5 fruit fly cellular contexts compared by ENCODE assay signal in genomic region chrX:16811213-16811749, dm6.
TF ChIP-seq lines count a peak whose summit lies in the region.

TSS of gene CG4829 (plus strand) at chrX:16811699.

- peak; percentile 51 for TF ChIP-seq CTCF in whole organism, embryonic (GFP tag; optimal IDR thresholded peaks at IDR 0.05; lab: Kevin White, UChicago)

TF ChIP-seq in whole organism, adult, 20 proteins besides CTCF, POLR2A, EP300 and RAD21:
- TF ChIP-seq CG7101 (tag; optimal IDR thresholded peaks at IDR 0.05; lab: Kevin White, UChicago): peak; percentile 14
- TF ChIP-seq CG7045 (GFP tag; optimal IDR thresholded peaks at IDR 0.05; lab: Kevin White, UChicago): no peak

TF ChIP-seq in whole organism, embryonic, 481 proteins besides CTCF, POLR2A, EP300 and RAD21 (continues in another document):
- TF ChIP-seq MESR4 (GFP tag; optimal IDR thresholded peaks at IDR 0.05; lab: Kevin White, UChicago): peak; percentile 10
- TF ChIP-seq CG5180 (GFP tag; optimal IDR thresholded peaks at IDR 0.05; lab: Kevin White, UChicago): peak; percentile 78
- TF ChIP-seq CG2199 (GFP tag; IDR thresholded peaks at IDR 0.05; lab: Robert Waterston, UW): peak; percentile 84
- peak; percentile 85 for TF ChIP-seq CG30403 (GFP tag; optimal IDR thresholded peaks at IDR 0.05; lab: Kevin White, UChicago)
- peak; percentile 85 for TF ChIP-seq caup (GFP tag; optimal IDR thresholded peaks at IDR 0.05; lab: Kevin White, UChicago; ENCODE audit: severe bottlenecking)
- TF ChIP-seq CG34224 (GFP tag; IDR thresholded peaks at IDR 0.05; lab: Robert Waterston, UW; ENCODE audit: partially characterized antibody): no peak
- peak; percentile 65 for TF ChIP-seq Bdp1 (GFP tag; optimal IDR thresholded peaks at IDR 0.05; lab: Kevin White, UChicago)
- TF ChIP-seq zen (tag; optimal IDR thresholded peaks at IDR 0.05; lab: Kevin White, UChicago): peak; percentile 79
- peak; percentile 92 for TF ChIP-seq kah (GFP tag; optimal IDR thresholded peaks at IDR 0.05; lab: Kevin White, UChicago)
- TF ChIP-seq Hr39 (optimal IDR thresholded peaks at IDR 0.05; lab: Kevin White, UChicago): no peak
- TF ChIP-seq CG34422 (GFP tag; IDR thresholded peaks at IDR 0.05; lab: Robert Waterston, UW): peak; percentile 90
- peak; percentile 91 for TF ChIP-seq gem (tag; optimal IDR thresholded peaks at IDR 0.05; lab: Kevin White, UChicago)
- peak; percentile 72; the same call in 1 of the 2 replicates for TF ChIP-seq NFAT (GFP tag; IDR thresholded peaks at IDR 0.05; lab: Robert Waterston, UW)
- peak; percentile 75 for TF ChIP-seq maf-S (GFP tag; optimal IDR thresholded peaks at IDR 0.05; lab: Kevin White, UChicago)
- peak; percentile 75 for TF ChIP-seq CG3407 (GFP tag; optimal IDR thresholded peaks at IDR 0.05; lab: Kevin White, UChicago)
- peak; percentile 40 for TF ChIP-seq Adf1 (GFP tag; IDR thresholded peaks at IDR 0.05; lab: Robert Waterston, UW)
- TF ChIP-seq exex (tag; optimal IDR thresholded peaks at IDR 0.05; lab: Kevin White, UChicago): peak; percentile 63
- TF ChIP-seq croc (GFP tag; conservative IDR thresholded peaks at IDR 0.05; lab: Robert Waterston, UW): peak; percentile 67
- peak; percentile 72 for TF ChIP-seq CG11085 (GFP tag; IDR thresholded peaks at IDR 0.05; lab: Robert Waterston, UW)
- peak; percentile 87 for TF ChIP-seq CG17361 (GFP tag; IDR thresholded peaks at IDR 0.05; lab: Robert Waterston, UW)
- peak; percentile 72 for TF ChIP-seq Chrac-16 (GFP tag; optimal IDR thresholded peaks at IDR 0.05; lab: Kevin White, UChicago)
- TF ChIP-seq ro (GFP tag; IDR thresholded peaks at IDR 0.05; lab: Robert Waterston, UW): peak; percentile 73

TF ChIP-seq in whole organism, prepupa, 60 proteins besides CTCF, POLR2A, EP300 and RAD21 (continues in another document):
- TF ChIP-seq Hr4 (GFP tag; optimal IDR thresholded peaks at IDR 0.05; lab: Kevin White, UChicago): peak; percentile 41
- TF ChIP-seq CG6808 (GFP tag; optimal IDR thresholded peaks at IDR 0.05; lab: Kevin White, UChicago): no peak
- no peak for TF ChIP-seq Hr38 (GFP tag; optimal IDR thresholded peaks at IDR 0.05; lab: Kevin White, UChicago)
- TF ChIP-seq acj6 (GFP tag; optimal IDR thresholded peaks at IDR 0.05; lab: Kevin White, UChicago): peak; percentile 36
- peak; percentile 5 for TF ChIP-seq CG11762 (GFP tag; optimal IDR thresholded peaks at IDR 0.05; lab: Kevin White, UChicago; ENCODE audit: insufficient read depth)
- no peak for TF ChIP-seq spab (GFP tag; optimal IDR thresholded peaks at IDR 0.05; lab: Kevin White, UChicago)
- TF ChIP-seq CG11902 (GFP tag; optimal IDR thresholded peaks at IDR 0.05; lab: Kevin White, UChicago): peak; percentile 43
- peak; percentile 42 for TF ChIP-seq lz (GFP tag; optimal IDR thresholded peaks at IDR 0.05; lab: Kevin White, UChicago)
- TF ChIP-seq Blimp-1 (GFP tag; optimal IDR thresholded peaks at IDR 0.05; lab: Kevin White, UChicago): no peak
- TF ChIP-seq CG8632 (GFP tag; optimal IDR thresholded peaks at IDR 0.05; lab: Kevin White, UChicago): peak; percentile 31
- peak; percentile 38 for TF ChIP-seq CG10631 (GFP tag; optimal IDR thresholded peaks at IDR 0.05; lab: Kevin White, UChicago)
- peak; percentile 23 for TF ChIP-seq Met (GFP tag; optimal IDR thresholded peaks at IDR 0.05; lab: Kevin White, UChicago)
- peak; percentile 65 for TF ChIP-seq svp (GFP tag; lab: Kevin White, UChicago)
- no peak for TF ChIP-seq CG4318 (GFP tag; optimal IDR thresholded peaks at IDR 0.05; lab: Kevin White, UChicago)
- no peak for TF ChIP-seq Smox (GFP tag; optimal IDR thresholded peaks at IDR 0.05; lab: Kevin White, UChicago)
- TF ChIP-seq eg (GFP tag; IDR thresholded peaks at IDR 0.05; lab: Robert Waterston, UW): peak; percentile 79
- TF ChIP-seq CG6163 (GFP tag; IDR thresholded peaks at IDR 0.05; lab: Robert Waterston, UW): peak; percentile 77
- TF ChIP-seq CG3919 (GFP tag; optimal IDR thresholded peaks at IDR 0.05; lab: Kevin White, UChicago): peak; percentile 65
- TF ChIP-seq Ets96B (tag; optimal IDR thresholded peaks at IDR 0.05; lab: Kevin White, UChicago): peak; percentile 45
- peak; percentile 19 for TF ChIP-seq CG8319 (GFP tag; optimal IDR thresholded peaks at IDR 0.05; lab: Kevin White, UChicago)
- TF ChIP-seq dsx (GFP tag; optimal IDR thresholded peaks at IDR 0.05; lab: Kevin White, UChicago; ENCODE audit: poor library complexity, severe bottlenecking): peak; percentile 14
- TF ChIP-seq CG32006 (GFP tag; optimal IDR thresholded peaks at IDR 0.05; lab: Kevin White, UChicago): peak; percentile 58
- peak; percentile 23 for TF ChIP-seq Sox14 (GFP tag; optimal IDR thresholded peaks at IDR 0.05; lab: Kevin White, UChicago)

TF ChIP-seq in whole organism, pupa, 21 proteins besides CTCF, POLR2A, EP300 and RAD21:
- TF ChIP-seq CG17806 (tag; optimal IDR thresholded peaks at IDR 0.05; lab: Kevin White, UChicago) (peak; percentile 39), CG14655 (GFP tag; optimal IDR thresholded peaks at IDR 0.05; lab: Kevin White, UChicago) (no peak), CG32121 (GFP tag; IDR thresholded peaks at IDR 0.05; lab: Robert Waterston, UW) (peak; percentile 58), CG15710 (tag; optimal IDR thresholded peaks at IDR 0.05; lab: Kevin White, UChicago) (peak; percentile 47), Ets98B (GFP tag; IDR thresholded peaks at IDR 0.05; lab: Robert Waterston, UW) (peak; percentile 73), CG8301 (tag; optimal IDR thresholded peaks at IDR 0.05; lab: Kevin White, UChicago) (peak; percentile 49), CG13204 (GFP tag; optimal IDR thresholded peaks at IDR 0.05; lab: Kevin White, UChicago) (no peak), CG10348 (GFP tag; IDR thresholded peaks at IDR 0.05; lab: Robert Waterston, UW) (no peak), CG34367 (tag; optimal IDR thresholded peaks at IDR 0.05; lab: Kevin White, UChicago) (no peak), CG8159 (tag; optimal IDR thresholded peaks at IDR 0.05; lab: Kevin White, UChicago) (peak; percentile 50), Pif1A (GFP tag; optimal IDR thresholded peaks at IDR 0.05; lab: Kevin White, UChicago) (no peak), EcR (GFP tag; optimal IDR thresholded peaks at IDR 0.05; lab: Kevin White, UChicago) (no peak), Snoo (tag; optimal IDR thresholded peaks at IDR 0.05; lab: Kevin White, UChicago) (peak; percentile 10), CG4496 (GFP tag; IDR thresholded peaks at IDR 0.05; lab: Robert Waterston, UW) (peak; percentile 74; the same call in 2 of the 3 replicates), CG12605 (GFP tag; IDR thresholded peaks at IDR 0.05; lab: Robert Waterston, UW) (peak; percentile 57; the same call in 1 of the 2 replicates), fd96Ca (GFP tag; IDR thresholded peaks at IDR 0.05; lab: Robert Waterston, UW) (peak; percentile 73), Pif1B (GFP tag; optimal IDR thresholded peaks at IDR 0.05; lab: Kevin White, UChicago) (no peak), CG9948 (tag; optimal IDR thresholded peaks at IDR 0.05; lab: Kevin White, UChicago) (peak; percentile 38), rn (GFP tag; IDR thresholded peaks at IDR 0.05; lab: Robert Waterston, UW) (no peak), gl (tag; optimal IDR thresholded peaks at IDR 0.05; lab: Kevin White, UChicago) (no peak), D1 (tag; optimal IDR thresholded peaks at IDR 0.05; lab: Kevin White, UChicago) (no peak)

TF ChIP-seq in whole organism, wandering third instar larva, 38 proteins besides CTCF, POLR2A, EP300 and RAD21 (continues in another document):
- no peak for TF ChIP-seq psq (GFP tag; optimal IDR thresholded peaks at IDR 0.05; lab: Kevin White, UChicago)
- TF ChIP-seq dsf (GFP tag; optimal IDR thresholded peaks at IDR 0.05; lab: Kevin White, UChicago; ENCODE audit: borderline replicate concordance): no peak
- no peak for TF ChIP-seq Hnf4 (GFP tag; optimal IDR thresholded peaks at IDR 0.05; lab: Kevin White, UChicago)
- TF ChIP-seq N (GFP tag; optimal IDR thresholded peaks at IDR 0.05; lab: Kevin White, UChicago): no peak
- TF ChIP-seq Abd-B (GFP tag; optimal IDR thresholded peaks at IDR 0.05; lab: Kevin White, UChicago): no peak
- peak in 1 of 2 experiments; percentile 42 for TF ChIP-seq foxo (GFP tag; optimal IDR thresholded peaks at IDR 0.05; lab: Kevin White, UChicago)
- TF ChIP-seq GATAd (GFP tag; optimal IDR thresholded peaks at IDR 0.05; lab: Kevin White, UChicago): no peak
- TF ChIP-seq CrebA (GFP tag; optimal IDR thresholded peaks at IDR 0.05; lab: Kevin White, UChicago; ENCODE audit: borderline replicate concordance): no peak
- peak; percentile 14 for TF ChIP-seq Sp1 (GFP tag; optimal IDR thresholded peaks at IDR 0.05; lab: Kevin White, UChicago)
- no peak for TF ChIP-seq woc (GFP tag; optimal IDR thresholded peaks at IDR 0.05; lab: Kevin White, UChicago)
- TF ChIP-seq rgr (GFP tag; optimal IDR thresholded peaks at IDR 0.05; lab: Kevin White, UChicago): peak; percentile 40
- no peak for TF ChIP-seq tai (GFP tag; optimal IDR thresholded peaks at IDR 0.05; lab: Kevin White, UChicago)
- TF ChIP-seq ey (GFP tag; optimal IDR thresholded peaks at IDR 0.05; lab: Kevin White, UChicago): peak; percentile 33
- peak; percentile 40 for TF ChIP-seq fru (GFP tag; optimal IDR thresholded peaks at IDR 0.05; lab: Kevin White, UChicago)
- TF ChIP-seq Hr83 (GFP tag; optimal IDR thresholded peaks at IDR 0.05; lab: Kevin White, UChicago; ENCODE audit: poor library complexity, severe bottlenecking): no peak
- peak; percentile 64 for TF ChIP-seq HLH106 (tag; optimal IDR thresholded peaks at IDR 0.05; lab: Kevin White, UChicago)
- TF ChIP-seq usp (GFP tag; optimal IDR thresholded peaks at IDR 0.05; lab: Kevin White, UChicago): no peak
- peak; percentile 32 for TF ChIP-seq dmrt93B (GFP tag; optimal IDR thresholded peaks at IDR 0.05; lab: Kevin White, UChicago)
- TF ChIP-seq brk (GFP tag; optimal IDR thresholded peaks at IDR 0.05; lab: Kevin White, UChicago): no peak
- peak; percentile 9 for TF ChIP-seq OdsH (GFP tag; optimal IDR thresholded peaks at IDR 0.05; lab: Kevin White, UChicago)
- TF ChIP-seq CG32264 (GFP tag; optimal IDR thresholded peaks at IDR 0.05; lab: Kevin White, UChicago): no peak
- TF ChIP-seq h (GFP tag; optimal IDR thresholded peaks at IDR 0.05; lab: Kevin White, UChicago): peak; percentile 65
- TF ChIP-seq Vsx2 (GFP tag; optimal IDR thresholded peaks at IDR 0.05; lab: Kevin White, UChicago; ENCODE audit: partially characterized antibody): no peak
- TF ChIP-seq Dfd (GFP tag; optimal IDR thresholded peaks at IDR 0.05; lab: Kevin White, UChicago): no peak
- TF ChIP-seq Jra (GFP tag; optimal IDR thresholded peaks at IDR 0.05; lab: Kevin White, UChicago): no peak
- TF ChIP-seq Rel (GFP tag; optimal IDR thresholded peaks at IDR 0.05; lab: Kevin White, UChicago): no peak
- TF ChIP-seq Rel (tag; optimal IDR thresholded peaks at IDR 0.05; lab: Kevin White, UChicago): no peak
- TF ChIP-seq lola (GFP tag; optimal IDR thresholded peaks at IDR 0.05; lab: Kevin White, UChicago): no peak
- TF ChIP-seq sage (GFP tag; optimal IDR thresholded peaks at IDR 0.05; lab: Kevin White, UChicago): no peak
- TF ChIP-seq CG9705 (GFP tag; optimal IDR thresholded peaks at IDR 0.05; lab: Kevin White, UChicago): no peak
- no peak for TF ChIP-seq jim (GFP tag; optimal IDR thresholded peaks at IDR 0.05; lab: Kevin White, UChicago)
- TF ChIP-seq br (GFP tag; optimal IDR thresholded peaks at IDR 0.05; lab: Kevin White, UChicago): peak; percentile 31
